Fruit fly (Drosophila melanogaster): ENCODE data around the gene CG13244.

CG13244 gene

dm6 chr2L:15910937-15911590, 5.6 kb upstream of the CG13244 start (continued):
- TF ChIP-seq vfl (GFP tag; optimal IDR thresholded peaks at IDR 0.05): peak; percentile 87
- peak; percentile 2 for TF ChIP-seq Hey (tag; optimal IDR thresholded peaks at IDR 0.05)
- peak; percentile 96 for TF ChIP-seq slbo (GFP tag; IDR thresholded peaks at IDR 0.05)
- TF ChIP-seq usp (GFP tag; optimal IDR thresholded peaks at IDR 0.05): no peak
- TF ChIP-seq Dbx (GFP tag; IDR thresholded peaks at IDR 0.05): peak; percentile 86
- no peak for TF ChIP-seq CG7963 (GFP tag; IDR thresholded peaks at IDR 0.05; ENCODE audit: partially characterized antibody)
- peak; percentile 87 for TF ChIP-seq jigr1 (GFP tag; IDR thresholded peaks at IDR 0.05)
- peak; percentile 93 for TF ChIP-seq Abd-B (GFP tag; optimal IDR thresholded peaks at IDR 0.05)
- peak; percentile 98 for TF ChIP-seq row (GFP tag; IDR thresholded peaks at IDR 0.05)
- peak; percentile 90 for TF ChIP-seq CG4282 (GFP tag; optimal IDR thresholded peaks at IDR 0.05)
- TF ChIP-seq Sox100B (GFP tag; optimal IDR thresholded peaks at IDR 0.05): peak; percentile 96
- peak; percentile 91 to 96 for TF ChIP-seq Pdp1 (GFP tag; optimal IDR thresholded peaks at IDR 0.05)
- TF ChIP-seq Hsf (GFP tag; optimal IDR thresholded peaks at IDR 0.05): peak; percentile 96
- no peak for TF ChIP-seq Dref (GFP tag; IDR thresholded peaks at IDR 0.05)
- TF ChIP-seq CG8944 (GFP tag; optimal IDR thresholded peaks at IDR 0.05): peak; percentile 94
- peak; percentile 94 for TF ChIP-seq twi (tag; optimal IDR thresholded peaks at IDR 0.05)
- TF ChIP-seq bcd (GFP tag; optimal IDR thresholded peaks at IDR 0.05): peak; percentile 94
- peak; percentile 98 for TF ChIP-seq CG30403 (GFP tag; optimal IDR thresholded peaks at IDR 0.05)
- TF ChIP-seq nau (GFP tag; optimal IDR thresholded peaks at IDR 0.05): peak; percentile 91
- peak in 1 of 2 experiments; percentile 98 for TF ChIP-seq eve (GFP tag; optimal IDR thresholded peaks at IDR 0.05)
- TF ChIP-seq CG11085 (GFP tag; IDR thresholded peaks at IDR 0.05): peak; percentile 84
- peak; percentile 96 for TF ChIP-seq nmo (GFP tag; optimal IDR thresholded peaks at IDR 0.05)
- TF ChIP-seq D19B (GFP tag; optimal IDR thresholded peaks at IDR 0.05): peak; percentile 81
- TF ChIP-seq CG11093 (GFP tag; IDR thresholded peaks at IDR 0.05): peak; percentile 92
- TF ChIP-seq CG7357 (GFP tag; IDR thresholded peaks at IDR 0.05): peak; percentile 89
- peak; percentile 91 for TF ChIP-seq Atf3 (GFP tag; optimal IDR thresholded peaks at IDR 0.05)

- TF ChIP-seq fd102C (GFP tag; optimal IDR thresholded peaks at IDR 0.05): no peak
- peak; percentile 57; the same call in 1 of the 3 replicates for TF ChIP-seq zen2 (GFP tag; IDR thresholded peaks at IDR 0.05; ENCODE audit: partially characterized antibody)
- TF ChIP-seq her (GFP tag; optimal IDR thresholded peaks at IDR 0.05): no peak
- TF ChIP-seq z (GFP tag; IDR thresholded peaks at IDR 0.05): peak; percentile 85; the same call in 2 of the 3 replicates
- TF ChIP-seq CG4328 (GFP tag; optimal IDR thresholded peaks at IDR 0.05): no peak
- TF ChIP-seq stwl (tag; optimal IDR thresholded peaks at IDR 0.05): no peak
- no peak for TF ChIP-seq CG4820 (GFP tag; optimal IDR thresholded peaks at IDR 0.05)
- no peak for TF ChIP-seq Gsc (GFP tag; IDR thresholded peaks at IDR 0.05)
- peak; percentile 49; the same call in 1 of the 3 replicates for TF ChIP-seq sr (GFP tag; IDR thresholded peaks at IDR 0.05)
- TF ChIP-seq Adf1 (GFP tag; IDR thresholded peaks at IDR 0.05): peak; percentile 3; the same call in 1 of the 2 replicates
- TF ChIP-seq so (GFP tag; IDR thresholded peaks at IDR 0.05): no peak
- peak; percentile 73 for TF ChIP-seq bbx (GFP tag; IDR thresholded peaks at IDR 0.05; ENCODE audit: partially characterized antibody)
- TF ChIP-seq CG18011 (GFP tag; optimal IDR thresholded peaks at IDR 0.05): no peak
- TF ChIP-seq kni (GFP tag; optimal IDR thresholded peaks at IDR 0.05): peak; percentile 92
- TF ChIP-seq Trl (optimal IDR thresholded peaks at IDR 0.05): peak; percentile 89 to 95
- no peak for TF ChIP-seq Trl (GFP tag; optimal IDR thresholded peaks at IDR 0.05)
- TF ChIP-seq sisA (GFP tag; IDR thresholded peaks at IDR 0.05): no peak
- peak; percentile 32; the same call in 1 of the 4 replicates for TF ChIP-seq Dll (GFP tag; IDR thresholded peaks at IDR 0.05; ENCODE audit: partially characterized antibody)
- TF ChIP-seq gem (tag; optimal IDR thresholded peaks at IDR 0.05): no peak
- TF ChIP-seq CG2889 (GFP tag; IDR thresholded peaks at IDR 0.05): no peak
- peak; percentile 100 for TF ChIP-seq chinmo (GFP tag; IDR thresholded peaks at IDR 0.05; ENCODE audit: partially characterized antibody)
- TF ChIP-seq pzg (GFP tag; optimal IDR thresholded peaks at IDR 0.05): no peak
- TF ChIP-seq mld (GFP tag; IDR thresholded peaks at IDR 0.05; ENCODE audit: partially characterized antibody): no peak
- TF ChIP-seq crol (GFP tag; IDR thresholded peaks at IDR 0.05): peak; percentile 91
- TF ChIP-seq Bgb (GFP tag; IDR thresholded peaks at IDR 0.05; ENCODE audit: partially characterized antibody): peak; percentile 68; the same call in 1 of the 2 replicates
These were observed 5.1 kb upstream of the CG13244 start for dm6 chr2L:15911591-15912007.
